Fruit fly (Drosophila melanogaster): Measurements from ENCODE around the gene Pxt.

Gene Pxt

dm6 chr3R:17700488-17701130 is 18.6 kb upstream of the Pxt start (continued):
- TF ChIP-seq lilli (GFP tag; optimal IDR thresholded peaks at IDR 0.05): peak; percentile 94
- TF ChIP-seq CG14050 (GFP tag; IDR thresholded peaks at IDR 0.05): peak; percentile 97
- peak; percentile 83 for TF ChIP-seq zfh2 (GFP tag; optimal IDR thresholded peaks at IDR 0.05)
- TF ChIP-seq Blimp-1 (GFP tag; optimal IDR thresholded peaks at IDR 0.05): peak; percentile 97
- peak; percentile 99 for TF ChIP-seq CG15269 (tag; optimal IDR thresholded peaks at IDR 0.05)
- TF ChIP-seq CG18764 (GFP tag; optimal IDR thresholded peaks at IDR 0.05): peak; percentile 93
- TF ChIP-seq pho (GFP tag; optimal IDR thresholded peaks at IDR 0.05): peak; percentile 77
- TF ChIP-seq ERR (GFP tag; optimal IDR thresholded peaks at IDR 0.05): no peak
- TF ChIP-seq row (GFP tag; IDR thresholded peaks at IDR 0.05): peak; percentile 100
- peak; percentile 95 for TF ChIP-seq wdn (GFP tag; IDR thresholded peaks at IDR 0.05)
- peak; percentile 98 for TF ChIP-seq CG8388 (GFP tag; optimal IDR thresholded peaks at IDR 0.05)
- peak; percentile 99 for TF ChIP-seq so (GFP tag; IDR thresholded peaks at IDR 0.05)
- peak; percentile 96 for TF ChIP-seq CG1602 (GFP tag; optimal IDR thresholded peaks at IDR 0.05)
- peak; percentile 99 for TF ChIP-seq CG10209 (GFP tag; optimal IDR thresholded peaks at IDR 0.05)
- TF ChIP-seq unc-4 (GFP tag; IDR thresholded peaks at IDR 0.05; ENCODE audit: partially characterized antibody): peak; percentile 38; the same call in 1 of the 2 replicates
- peak; percentile 95 for TF ChIP-seq CG7357 (GFP tag; IDR thresholded peaks at IDR 0.05)
- peak; percentile 99 for TF ChIP-seq tgo (GFP tag; IDR thresholded peaks at IDR 0.05)
- peak; percentile 65 for TF ChIP-seq CG9609 (GFP tag; optimal IDR thresholded peaks at IDR 0.05)
- peak; percentile 97 for TF ChIP-seq ap (GFP tag; IDR thresholded peaks at IDR 0.05)
- TF ChIP-seq pnt (GFP tag; optimal IDR thresholded peaks at IDR 0.05): peak; percentile 67
- peak; percentile 98 for TF ChIP-seq Abd-B (GFP tag; optimal IDR thresholded peaks at IDR 0.05)
- TF ChIP-seq CG42726 (GFP tag; IDR thresholded peaks at IDR 0.05; ENCODE audit: partially characterized antibody): no peak
- peak; percentile 94 for TF ChIP-seq Nf-YC (tag; optimal IDR thresholded peaks at IDR 0.05)
- TF ChIP-seq CG15011 (GFP tag; optimal IDR thresholded peaks at IDR 0.05): peak; percentile 93
- TF ChIP-seq gsb-n (tag; optimal IDR thresholded peaks at IDR 0.05): peak; percentile 99
- TF ChIP-seq CG7745 (tag; optimal IDR thresholded peaks at IDR 0.05): no peak
- peak; percentile 98 for TF ChIP-seq sob (GFP tag; IDR thresholded peaks at IDR 0.05)
- TF ChIP-seq CG9817 (tag; optimal IDR thresholded peaks at IDR 0.05): peak; percentile 99
- TF ChIP-seq CG12236 (GFP tag; optimal IDR thresholded peaks at IDR 0.05): no peak
- TF ChIP-seq E2f1 (GFP tag; IDR thresholded peaks at IDR 0.05): peak; percentile 99
- peak; percentile 96 for TF ChIP-seq ase (GFP tag; IDR thresholded peaks at IDR 0.05)
- TF ChIP-seq Trl (optimal IDR thresholded peaks at IDR 0.05): peak in 1 of 2 experiments; percentile 56
- peak; percentile 57 for TF ChIP-seq Trl (GFP tag; optimal IDR thresholded peaks at IDR 0.05)
- peak; percentile 95 for TF ChIP-seq slou (GFP tag; optimal IDR thresholded peaks at IDR 0.05)
- TF ChIP-seq CG6683 (GFP tag; optimal IDR thresholded peaks at IDR 0.05): peak; percentile 99
- TF ChIP-seq fd102C (GFP tag; optimal IDR thresholded peaks at IDR 0.05): no peak
- TF ChIP-seq Gsc (GFP tag; IDR thresholded peaks at IDR 0.05): peak; percentile 89
- peak; percentile 27; the same call in 1 of the 3 replicates for TF ChIP-seq knrl (GFP tag; IDR thresholded peaks at IDR 0.05; ENCODE audit: partially characterized antibody)
- TF ChIP-seq gsb (GFP tag; IDR thresholded peaks at IDR 0.05): peak; percentile 97
- peak; percentile 77 for TF ChIP-seq CG12769 (tag; optimal IDR thresholded peaks at IDR 0.05)
- peak; percentile 88 for TF ChIP-seq ems (GFP tag; optimal IDR thresholded peaks at IDR 0.05)
- TF ChIP-seq CG8089 (GFP tag; optimal IDR thresholded peaks at IDR 0.05): peak; percentile 41
- TF ChIP-seq sens (GFP tag): peak; percentile 97
- peak; percentile 94 for TF ChIP-seq CG16815 (GFP tag; optimal IDR thresholded peaks at IDR 0.05)
- TF ChIP-seq CG5180 (GFP tag; optimal IDR thresholded peaks at IDR 0.05): peak; percentile 98
- TF ChIP-seq crol (GFP tag; IDR thresholded peaks at IDR 0.05): peak; percentile 99
- TF ChIP-seq Sry-δ (GFP tag; optimal IDR thresholded peaks at IDR 0.05): no peak
- TF ChIP-seq ash1 (GFP tag; optimal IDR thresholded peaks at IDR 0.05): peak; percentile 84
- TF ChIP-seq lov (optimal IDR thresholded peaks at IDR 0.05): no peak
- peak; percentile 88 for TF ChIP-seq lov (GFP tag; IDR thresholded peaks at IDR 0.05)
- TF ChIP-seq Max (GFP tag; optimal IDR thresholded peaks at IDR 0.05): peak; percentile 93

All from whole organism, embryonic.